Worm (Caenorhabditis elegans) whole organism, young adult: ENCODE results near the gene R166.3.

Experiments
- C06A6.2 ChIP-seq: fragments of 200-800 bp; sonication (Bioruptor generic); conservative IDR thresholded peaks from 2 replicates; pipeline ENCODE4 v1.3.6; 2022; ENCODE audit warnings: missing genetic modification characterization, missing compliant biosample characterization
- F33H1.4 ChIP-seq: fragments of 200-800 bp; sonication (Bioruptor generic); IDR thresholded peaks from 2 replicates; pipeline ENCODE4 v1.3.6; 2022; ENCODE audit warnings: missing genetic modification reagents, missing genetic modification characterization, missing compliant biosample characterization
- F55B11.4 ChIP-seq: sonication (generic microtip); optimal IDR thresholded peaks from 2 replicates; lab custom pipeline; 2016; ENCODE audit warnings: missing compliant biosample characterization, missing genetic modification characterization, borderline replicate concordance; ENCODE audit not compliant: insufficient read depth
- T07F8.4 ChIP-seq: sonication (generic microtip); optimal IDR thresholded peaks from 2 replicates; lab custom pipeline; 2016; ENCODE audit warnings: mild to moderate bottlenecking, missing genetic modification characterization, moderate library complexity, missing compliant biosample characterization
- Y53G8AR.9 ChIP-seq: fragments of 200-800 bp; sonication (Bioruptor generic); conservative IDR thresholded peaks from 2 replicates; pipeline ENCODE4 v1.3.6; 2022; ENCODE audit warnings: missing genetic modification reagents, missing genetic modification characterization, missing compliant biosample characterization
- ama-1 ChIP-seq, 3 experiments: fragments of 150-350 bp in 1 of 3; sonication (generic microtip) in 2 of 3; optimal IDR thresholded peaks; 2 replicates each; lab custom pipeline; 2014 to 2018; ENCODE audit warnings: missing biosample characterization in 2 of 3, missing genetic modification characterization in 2 of 3, missing genetic modification reagents in 2 of 3
- aptf-3 ChIP-seq: fragments of 200-800 bp; sonication (Bioruptor generic); IDR thresholded peaks from 2 replicates; pipeline ENCODE4 v1.3.6; 2022; ENCODE audit warnings: missing genetic modification characterization, missing compliant biosample characterization
- atf-7 ChIP-seq: sonication (generic microtip); optimal IDR thresholded peaks from 2 replicates; lab custom pipeline; 2017; ENCODE audit warnings: mild to moderate bottlenecking, missing genetic modification characterization, missing compliant biosample characterization
- athp-1 ChIP-seq: sonication (generic microtip); optimal IDR thresholded peaks from 2 replicates; lab custom pipeline; 2017; ENCODE audit warnings: mild to moderate bottlenecking, missing genetic modification characterization, missing compliant biosample characterization
- attf-6 ChIP-seq: fragments of 200-800 bp; sonication (Bioruptor generic); IDR thresholded peaks from 2 replicates; pipeline ENCODE4 v1.3.6; 2022; ENCODE audit warnings: missing genetic modification reagents, missing genetic modification characterization, missing compliant biosample characterization
- bed-2 ChIP-seq: fragments of 200-800 bp; sonication (Bioruptor generic); IDR thresholded peaks from 2 replicates; pipeline ENCODE4 v1.3.6; 2022; ENCODE audit warnings: missing genetic modification reagents, missing genetic modification characterization, missing compliant biosample characterization
- ccch-3 ChIP-seq: fragments of 200-800 bp; sonication (Bioruptor generic); optimal IDR thresholded peaks from 2 replicates; lab custom pipeline; 2018; ENCODE audit warnings: mild to moderate bottlenecking, missing genetic modification characterization, missing compliant biosample characterization
- cebp-2 ChIP-seq: fragments of 200-800 bp; sonication (Bioruptor generic); IDR thresholded peaks from 2 replicates; pipeline ENCODE4 v1.3.6; 2022; ENCODE audit warnings: missing genetic modification characterization, missing compliant biosample characterization
- ceh-40 ChIP-seq: fragments of 200-800 bp; sonication (Bioruptor generic); IDR thresholded peaks from 2 replicates; pipeline ENCODE4 v1.3.6; 2022; ENCODE audit warnings: missing genetic modification characterization, missing compliant biosample characterization
- ceh-58 ChIP-seq: fragments of 200-800 bp; sonication (Bioruptor generic); IDR thresholded peaks from 2 replicates; pipeline ENCODE4 v1.3.6; 2022; ENCODE audit warnings: missing genetic modification characterization, missing compliant biosample characterization
- chd-7 ChIP-seq: sonication (generic microtip); optimal IDR thresholded peaks from 2 replicates; lab custom pipeline; 2016; ENCODE audit warnings: mild to moderate bottlenecking, missing genetic modification characterization, moderate library complexity, missing compliant biosample characterization
- efl-1 ChIP-seq: fragments of 150-350 bp; optimal IDR thresholded peaks from 2 replicates; lab custom pipeline; 2014; ENCODE audit warnings: missing biosample characterization, missing genetic modification reagents, missing genetic modification characterization
- egl-18 ChIP-seq: fragments of 200-800 bp; sonication (Bioruptor generic); IDR thresholded peaks from 2 replicates; pipeline ENCODE4 v1.3.6; 2022; ENCODE audit warnings: missing genetic modification reagents, missing genetic modification characterization, missing compliant biosample characterization
- egrh-3 ChIP-seq: fragments of 200-800 bp; sonication (Bioruptor generic); IDR thresholded peaks from 2 replicates; pipeline ENCODE4 v1.3.6; 2022; ENCODE audit warnings: missing genetic modification reagents, missing genetic modification characterization, missing compliant biosample characterization
- gei-17 ChIP-seq: fragments of 200-800 bp; sonication (Bioruptor generic); optimal IDR thresholded peaks from 2 replicates; lab custom pipeline; 2018; ENCODE audit warnings: mild to moderate bottlenecking, missing genetic modification characterization, missing compliant biosample characterization
- lin-26 ChIP-seq: fragments of 200-800 bp; sonication (Bioruptor generic); IDR thresholded peaks from 2 replicates; pipeline ENCODE4 v1.3.6; 2022; ENCODE audit warnings: missing genetic modification reagents, missing genetic modification characterization, missing compliant biosample characterization
- madf-10 ChIP-seq: sonication (generic microtip); optimal IDR thresholded peaks from 2 replicates; lab custom pipeline; 2016; ENCODE audit warnings: mild to moderate bottlenecking, missing genetic modification characterization, missing compliant biosample characterization
- madf-8 ChIP-seq: fragments of 200-800 bp; sonication (Bioruptor generic); conservative IDR thresholded peaks from 2 replicates; pipeline ENCODE4 v1.3.6; 2022; ENCODE audit warnings: missing genetic modification reagents, missing genetic modification characterization, missing compliant biosample characterization
- nfya-2 ChIP-seq: fragments of 200-800 bp; sonication (Bioruptor generic); IDR thresholded peaks from 2 replicates; pipeline ENCODE4 v1.3.6; 2022; ENCODE audit warnings: missing genetic modification reagents, missing genetic modification characterization, missing compliant biosample characterization
- nhr-120 ChIP-seq: fragments of 200-800 bp; sonication (Bioruptor generic); IDR thresholded peaks from 2 replicates; pipeline ENCODE4 v1.3.6; 2022; ENCODE audit warnings: missing genetic modification characterization, missing compliant biosample characterization
- nhr-27 ChIP-seq: fragments of 200-800 bp; sonication (Bioruptor generic); optimal IDR thresholded peaks from 2 replicates; lab custom pipeline; 2018; ENCODE audit warnings: mild to moderate bottlenecking, missing genetic modification characterization, moderate library complexity, missing compliant biosample characterization
- sea-2 ChIP-seq: fragments of 200-800 bp; sonication (Bioruptor generic); IDR thresholded peaks from 2 replicates; pipeline ENCODE4 v1.3.6; 2022; ENCODE audit warnings: missing genetic modification characterization, missing compliant biosample characterization
- sptf-2 ChIP-seq: fragments of 200-800 bp; sonication (Bioruptor generic); optimal IDR thresholded peaks from 2 replicates; lab custom pipeline; 2018; ENCODE audit warnings: mild to moderate bottlenecking, missing genetic modification characterization, missing compliant biosample characterization
- tbp1 ChIP-seq: fragments of 200-800 bp; sonication (Bioruptor generic); optimal IDR thresholded peaks from 2 replicates; lab custom pipeline; 2018; ENCODE audit warnings: mild to moderate bottlenecking, missing genetic modification characterization, missing compliant biosample characterization
- tbx-9 ChIP-seq: sonication (generic microtip); optimal IDR thresholded peaks from 2 replicates; lab custom pipeline; 2016; ENCODE audit warnings: borderline replicate concordance, missing genetic modification characterization, inconsistent platforms, missing compliant biosample characterization
- tlf-1 ChIP-seq: fragments of 200-800 bp; sonication (Bioruptor generic); optimal IDR thresholded peaks from 2 replicates; lab custom pipeline; 2018; ENCODE audit warnings: mild to moderate bottlenecking, missing genetic modification characterization, missing compliant biosample characterization
- unc-130 ChIP-seq: sonication (generic microtip); optimal IDR thresholded peaks from 2 replicates; lab custom pipeline; 2016; ENCODE audit warnings: missing genetic modification reagents, missing genetic modification characterization, missing compliant biosample characterization
- unc-62 ChIP-seq: fragments of 150-350 bp; optimal IDR thresholded peaks from 2 replicates; lab custom pipeline; 2014; ENCODE audit warnings: missing biosample characterization, missing genetic modification reagents, missing genetic modification characterization
- zfh-2 ChIP-seq: fragments of 200-800 bp; sonication (Bioruptor generic); conservative IDR thresholded peaks from 2 replicates; pipeline ENCODE4 v1.3.6; 2022; ENCODE audit warnings: missing genetic modification reagents, missing genetic modification characterization, missing compliant biosample characterization
- zim-3 ChIP-seq: sonication (generic microtip); optimal IDR thresholded peaks from 2 replicates; lab custom pipeline; 2017; ENCODE audit warnings: mild to moderate bottlenecking, missing genetic modification characterization, moderate library complexity, missing compliant biosample characterization
- ztf-26 ChIP-seq: sonication (generic microtip); optimal IDR thresholded peaks from 2 replicates; lab custom pipeline; 2017; ENCODE audit warnings: missing genetic modification characterization, missing compliant biosample characterization

R166.3 gene

DNA sequence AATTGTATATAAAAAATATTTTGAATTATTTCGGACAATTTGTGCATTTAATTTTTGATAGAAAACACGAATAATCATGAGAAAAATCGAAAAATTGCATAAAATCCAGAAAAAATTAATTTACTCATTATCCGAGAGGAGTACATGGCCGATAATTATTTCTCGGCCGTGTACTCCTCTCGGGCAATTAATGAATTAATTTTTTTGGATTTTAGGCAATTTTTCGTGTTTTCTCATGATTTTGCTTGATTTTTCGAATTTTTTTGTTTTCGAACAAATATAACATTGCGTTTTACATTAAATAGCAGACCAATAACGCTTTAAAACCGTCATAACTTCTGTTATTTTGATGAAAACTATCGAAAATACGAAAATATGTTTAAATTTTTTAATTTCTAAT, 1.1 kb downstream of the R166.3 start (continued):
- TF ChIP-seq ceh-40 (GFP tag; lab: Robert Waterston, UW) (no peak), nhr-27 (tag; lab: Kevin White, UChicago) (no peak), Y53G8AR.9 (GFP tag; lab: Robert Waterston, UW) (no peak), atf-7 (tag; lab: Kevin White, UChicago) (no peak), tlf-1 (GFP tag; lab: Kevin White, UChicago) (no peak), unc-130 (GFP tag; lab: Kevin White, UChicago) (peak; percentile 80), bed-2 (peak; percentile 69; the same call in 1 of the 2 replicates)

DNA sequence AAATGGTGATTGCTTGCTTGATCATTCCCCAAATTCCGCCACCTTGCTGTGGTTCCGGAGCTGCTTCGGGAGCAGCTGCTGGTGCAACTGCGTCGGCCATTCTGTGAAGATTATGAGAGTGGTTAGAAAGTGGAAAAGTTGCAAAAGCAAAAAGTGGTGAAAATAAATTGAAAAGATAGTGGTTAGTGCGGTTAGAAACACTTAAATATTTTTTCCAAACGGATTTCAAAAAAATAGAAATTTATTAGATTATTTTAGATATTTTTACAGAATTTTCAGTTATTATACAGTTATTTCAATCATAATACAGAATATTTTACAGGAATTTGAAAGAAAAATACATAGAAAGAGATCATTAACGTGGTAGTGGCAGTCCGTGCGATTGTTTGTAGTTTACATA, 1.6 kb downstream of the R166.3 start, which contains the start of gene R166.2:
Gene R166.2 (minus strand): TSS at position 101 of the 400 bp plus-strand sequence.
- TF ChIP-seq T07F8.4 (tag; lab: Kevin White, UChicago) (no peak), nhr-27 (tag; lab: Kevin White, UChicago) (no peak), zim-3 (tag; lab: Kevin White, UChicago) (no peak), sptf-2 (GFP tag; lab: Kevin White, UChicago) (no peak), tbp1 (no peak), tbx-9 (no peak), madf-8 (GFP tag; lab: Robert Waterston, UW) (no peak), ceh-58 (no peak), C06A6.2 (GFP tag; lab: Robert Waterston, UW) (no peak), efl-1 (GFP tag; lab: Kevin White, UChicago) (no peak), F55B11.4 (no peak), aptf-3 (GFP tag; lab: Robert Waterston, UW) (no peak), F33H1.4 (GFP tag; lab: Robert Waterston, UW) (no peak), attf-6 (GFP tag; lab: Robert Waterston, UW) (no peak), gei-17 (GFP tag; lab: Kevin White, UChicago) (no peak), madf-10 (tag; lab: Kevin White, UChicago) (no peak), egl-18 (GFP tag; lab: Robert Waterston, UW) (no peak), egrh-3 (GFP tag; lab: Robert Waterston, UW) (no peak), ccch-3 (GFP tag; lab: Kevin White, UChicago) (no peak), nhr-120 (GFP tag; lab: Robert Waterston, UW) (no peak)

DNA sequence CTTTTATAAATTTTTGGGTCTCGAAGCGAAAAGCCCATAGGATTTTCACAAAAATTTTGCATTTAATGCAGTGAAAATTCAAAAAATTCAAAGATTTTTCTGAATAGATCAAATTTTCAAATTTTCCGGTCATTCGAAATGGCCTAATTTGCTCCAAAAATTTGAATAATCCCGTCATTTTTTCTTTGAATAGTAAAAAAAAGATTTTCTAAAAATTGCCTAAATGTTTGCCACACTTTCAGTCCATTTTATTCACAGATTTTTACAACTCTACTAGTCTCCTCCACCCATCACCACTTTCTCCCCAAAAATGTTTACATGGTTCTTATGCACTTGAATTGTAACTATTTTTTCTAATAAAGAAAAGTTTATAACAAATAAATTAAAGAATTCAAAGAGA, 5.1 kb downstream of the R166.3 start:
- TF ChIP-seq lin-26 (GFP tag; lab: Robert Waterston, UW) (0 out of 2 replicates have a peak, but pooled peaks have one; percentile 10), athp-1 (tag; lab: Kevin White, UChicago) (no peak)

DNA sequence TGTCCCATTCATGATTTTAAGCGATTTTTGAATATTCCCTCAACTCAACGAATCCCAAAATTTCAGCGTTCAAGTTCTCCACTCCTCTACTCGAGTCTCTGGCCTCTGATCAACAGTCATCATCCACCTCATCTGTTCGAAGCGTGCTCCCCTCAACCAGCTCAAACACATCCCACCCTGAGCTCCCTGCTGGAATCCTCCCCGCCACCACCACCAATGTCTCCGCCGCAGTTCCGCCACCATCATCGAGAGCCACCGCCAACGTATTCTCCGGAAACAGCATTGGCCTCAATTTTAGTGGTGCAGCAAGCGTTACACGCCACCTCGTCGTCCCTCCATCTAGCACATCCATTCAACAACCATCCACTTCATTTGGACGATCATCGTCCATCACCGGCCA, 7.5 kb downstream of the R166.3 start:
- TF ChIP-seq zfh-2 (GFP tag; lab: Robert Waterston, UW) (peak; percentile 71), chd-7 (peak; percentile 11), unc-62 (GFP tag; lab: Kevin White, UChicago) (no peak), ztf-26 (no peak), ama-1 (optimal IDR thresholded peaks at IDR 0.05; lab: Kevin White, UChicago) (no peak), ama-1 (GFP tag; optimal IDR thresholded peaks at IDR 0.05; lab: Kevin White, UChicago) (no peak), egrh-3 (GFP tag; lab: Robert Waterston, UW) (peak; percentile 52; the same call in 1 of the 2 replicates), bed-2 (no peak)

DNA sequence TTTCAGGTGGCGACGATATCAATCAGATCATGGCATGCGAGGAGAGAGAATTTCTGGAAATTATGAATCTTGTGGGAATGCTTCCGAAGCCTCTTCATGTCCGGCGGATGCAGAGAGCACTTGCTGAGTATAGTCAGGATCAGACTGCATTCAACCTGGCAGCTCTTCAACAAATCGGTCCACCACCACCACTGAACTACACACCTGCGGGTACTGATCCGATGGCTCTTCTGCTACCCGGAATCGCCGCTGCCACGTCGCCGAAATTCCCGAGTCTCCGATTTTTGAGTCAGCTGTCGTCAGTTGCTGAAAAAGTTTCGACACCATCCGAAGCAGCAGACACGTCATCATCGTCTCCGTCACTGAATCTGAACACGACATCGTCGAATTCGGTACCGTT, 8.2 kb downstream of the R166.3 start:
- no peak for TF ChIP-seq nhr-120 (GFP tag; lab: Robert Waterston, UW)
- TF ChIP-seq sea-2 (GFP tag; lab: Robert Waterston, UW): no peak
- TF ChIP-seq zfh-2 (GFP tag; lab: Robert Waterston, UW): peak; percentile 58; the same call in 1 of the 2 replicates
- TF ChIP-seq cebp-2 (GFP tag; lab: Robert Waterston, UW): 0 out of 2 replicates have a peak, but pooled peaks have one; percentile 51
- no peak for TF ChIP-seq nfya-2 (GFP tag; lab: Robert Waterston, UW)
